Fruit fly (Drosophila melanogaster): ENCODE results near the gene CG17129.

Gene CG17129

dm6 chr3L:699368-700150, 19.4 kb upstream of the CG17129 start (continued):
- TF ChIP-seq CG10959 (GFP tag; IDR thresholded peaks at IDR 0.05) (no peak), bab2 (GFP tag; optimal IDR thresholded peaks at IDR 0.05) (peak; percentile 0), eyg (GFP tag; optimal IDR thresholded peaks at IDR 0.05) (no peak), CG17385 (GFP tag; optimal IDR thresholded peaks at IDR 0.05) (peak; percentile 35), CG15696 (tag; optimal IDR thresholded peaks at IDR 0.05) (peak; percentile 48), CG7271 (tag; optimal IDR thresholded peaks at IDR 0.05) (no peak), CG4360 (GFP tag; IDR thresholded peaks at IDR 0.05) (peak; percentile 92), ATbp (GFP tag; optimal IDR thresholded peaks at IDR 0.05) (peak; percentile 9), CG18262 (tag; optimal IDR thresholded peaks at IDR 0.05) (peak; percentile 61), chn (GFP tag; optimal IDR thresholded peaks at IDR 0.05) (peak; percentile 51), CG34422 (GFP tag; IDR thresholded peaks at IDR 0.05) (no peak; the same call in 2 of the 3 replicates), C15 (GFP tag; IDR thresholded peaks at IDR 0.05) (no peak), Hr3 (GFP tag; optimal IDR thresholded peaks at IDR 0.05) (peak; percentile 41), CG17328 (GFP tag; IDR thresholded peaks at IDR 0.05) (no peak), fd102C (GFP tag; optimal IDR thresholded peaks at IDR 0.05) (peak; percentile 30), CG12391 (tag; optimal IDR thresholded peaks at IDR 0.05) (peak; percentile 69), CG18476 (GFP tag; optimal IDR thresholded peaks at IDR 0.05) (peak; percentile 25), lilli (GFP tag; optimal IDR thresholded peaks at IDR 0.05) (peak; percentile 52), CG33557 (GFP tag; optimal IDR thresholded peaks at IDR 0.05) (peak; percentile 12), CG8388 (GFP tag; optimal IDR thresholded peaks at IDR 0.05) (peak; percentile 43), pum (GFP tag; optimal IDR thresholded peaks at IDR 0.05) (peak; percentile 3), CG43689 (GFP tag; IDR thresholded peaks at IDR 0.05) (no peak), chm (GFP tag; IDR thresholded peaks at IDR 0.05) (peak; percentile 22; the same call in 1 of the 2 replicates), nerfin-1 (tag; optimal IDR thresholded peaks at IDR 0.05) (peak; percentile 59), kay (GFP tag; optimal IDR thresholded peaks at IDR 0.05) (no peak), CG15601 (tag; optimal IDR thresholded peaks at IDR 0.05) (peak; percentile 25), tio (GFP tag; optimal IDR thresholded peaks at IDR 0.05) (peak; percentile 61), pb (GFP tag; optimal IDR thresholded peaks at IDR 0.05) (no peak), Dip3 (GFP tag; optimal IDR thresholded peaks at IDR 0.05) (no peak), CG7372 (GFP tag; IDR thresholded peaks at IDR 0.05) (peak; percentile 11; the same call in 1 of the 2 replicates), oc (tag; optimal IDR thresholded peaks at IDR 0.05) (no peak), CG13123 (GFP tag; optimal IDR thresholded peaks at IDR 0.05) (no peak), mam (GFP tag; optimal IDR thresholded peaks at IDR 0.05) (peak; percentile 30), CoRest (tag; optimal IDR thresholded peaks at IDR 0.05) (peak; percentile 59), usp (GFP tag; optimal IDR thresholded peaks at IDR 0.05) (no peak), CG12769 (tag; optimal IDR thresholded peaks at IDR 0.05) (peak; percentile 80), Ssrp (tag; optimal IDR thresholded peaks at IDR 0.05) (peak; percentile 48), pnt (GFP tag; optimal IDR thresholded peaks at IDR 0.05) (peak; percentile 24), psq (GFP tag; optimal IDR thresholded peaks at IDR 0.05) (no peak), dysf (GFP tag; IDR thresholded peaks at IDR 0.05) (peak; percentile 48; the same call in 2 of the 3 replicates), bsh (GFP tag; optimal IDR thresholded peaks at IDR 0.05) (peak; percentile 30 to 47), nmo (GFP tag; optimal IDR thresholded peaks at IDR 0.05) (peak; percentile 67), CG30403 (GFP tag; optimal IDR thresholded peaks at IDR 0.05) (peak; percentile 66), HLH4C (GFP tag; IDR thresholded peaks at IDR 0.05; ENCODE audit: partially characterized antibody) (no peak), Myb (GFP tag; optimal IDR thresholded peaks at IDR 0.05) (no peak), CG9876 (GFP tag; optimal IDR thresholded peaks at IDR 0.05) (no peak), CG5180 (GFP tag; optimal IDR thresholded peaks at IDR 0.05) (no peak), CG8359 (GFP tag; optimal IDR thresholded peaks at IDR 0.05; ENCODE audit: borderline replicate concordance) (peak; percentile 28), CG10267 (tag; optimal IDR thresholded peaks at IDR 0.05) (peak; percentile 17)
